Worm (Caenorhabditis elegans) whole organism, young adult: ENCODE measurements around the gene C54F6.6.

Experiments used
- F10E7.11 ChIP-seq: sonication (generic microtip); optimal IDR thresholded peaks from 2 replicates; lab custom pipeline; 2017; ENCODE audit warnings: mild to moderate bottlenecking, missing genetic modification characterization, moderate library complexity, missing compliant biosample characterization
- F39B2.1 ChIP-seq: fragments of 200-800 bp; sonication (Bioruptor generic); IDR thresholded peaks from 2 replicates; pipeline ENCODE4 v1.3.6; 2022; ENCODE audit warnings: missing genetic modification reagents, missing genetic modification characterization, missing compliant biosample characterization
- Y79H2A.3 ChIP-seq: fragments of 200-800 bp; sonication (Bioruptor generic); conservative IDR thresholded peaks from 2 replicates; pipeline ENCODE4 v1.3.6; 2022; ENCODE audit warnings: missing genetic modification reagents, missing genetic modification characterization, missing compliant biosample characterization
- ceh-91 ChIP-seq: fragments of 200-800 bp; sonication (Bioruptor generic); IDR thresholded peaks from 2 replicates; pipeline ENCODE4 v1.3.6; 2022; ENCODE audit warnings: missing genetic modification reagents, missing genetic modification characterization, missing compliant biosample characterization
- lag-1 ChIP-seq: fragments of 200-800 bp; sonication (Bioruptor generic); IDR thresholded peaks from 2 replicates; pipeline ENCODE4 v1.3.6; 2022; ENCODE audit warnings: missing genetic modification reagents, missing genetic modification characterization, missing compliant biosample characterization
- lin-35 ChIP-seq, 3 experiments: fragments of 150-350 bp in 2 of 3; sonication (generic microtip) in 1 of 3; optimal IDR thresholded peaks; 2 replicates each; lab custom pipeline; 2014 to 2018; ENCODE audit warnings: missing biosample characterization in 3 of 3, missing genetic modification characterization in 3 of 3, missing genetic modification reagents in 3 of 3
- lir-1 ChIP-seq: fragments of 200-800 bp; sonication (Bioruptor generic); conservative IDR thresholded peaks from 2 replicates; pipeline ENCODE4 v1.3.6; 2022; ENCODE audit warnings: missing genetic modification reagents, missing genetic modification characterization, missing compliant biosample characterization
- mel-28 ChIP-seq: sonication (generic microtip); optimal IDR thresholded peaks from 2 replicates; lab custom pipeline; 2016; ENCODE audit warnings: borderline replicate concordance, mild to moderate bottlenecking, missing genetic modification characterization, missing compliant biosample characterization
- nhr-90 ChIP-seq: sonication (generic microtip); optimal IDR thresholded peaks from 2 replicates; lab custom pipeline; 2016; ENCODE audit warnings: missing genotype, mild to moderate bottlenecking, missing genetic modification characterization, missing compliant biosample characterization
- snpc-1.3 ChIP-seq: sonication (generic microtip); optimal IDR thresholded peaks from 2 replicates; lab custom pipeline; 2017; ENCODE audit warnings: missing genetic modification characterization, mild to moderate bottlenecking, missing compliant biosample characterization, antibody characterized with exemption, moderate library complexity, missing genotype, missing genetic modification reagents; ENCODE audit not compliant: insufficient read depth
- tlf-1 ChIP-seq: fragments of 200-800 bp; sonication (Bioruptor generic); optimal IDR thresholded peaks from 2 replicates; lab custom pipeline; 2018; ENCODE audit warnings: mild to moderate bottlenecking, missing genetic modification characterization, missing compliant biosample characterization
- unc-130 ChIP-seq: sonication (generic microtip); optimal IDR thresholded peaks from 2 replicates; lab custom pipeline; 2016; ENCODE audit warnings: missing genetic modification reagents, missing genetic modification characterization, missing compliant biosample characterization
- ztf-18 ChIP-seq: sonication (generic microtip); optimal IDR thresholded peaks from 2 replicates; lab custom pipeline; 2016; ENCODE audit warnings: missing genotype, mild to moderate bottlenecking, missing genetic modification characterization, missing compliant biosample characterization

DNA sequence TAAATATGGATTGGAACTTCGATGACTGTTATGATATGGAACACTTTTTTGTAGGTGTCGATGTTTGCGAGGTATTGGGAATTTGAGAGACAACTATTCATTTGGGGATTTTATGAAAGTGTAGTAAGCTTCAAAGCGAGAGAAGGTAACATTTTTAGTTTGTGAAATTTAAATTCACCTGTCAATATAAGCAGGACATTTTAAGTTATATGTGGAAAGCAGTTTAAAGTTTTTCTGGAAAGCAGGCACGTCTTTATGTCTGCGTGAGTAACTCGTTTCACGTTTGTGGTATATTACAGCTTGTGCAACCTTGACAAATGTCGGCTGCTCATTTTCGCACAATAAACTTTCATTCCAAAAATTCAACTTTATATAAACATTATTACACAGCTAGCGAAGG is 19.2 kb upstream of the C54F6.6 start, which contains the start of gene srh-229:
- TF ChIP-seq snpc-1.3 (no peak), Y79H2A.3 (GFP tag; lab: Robert Waterston, UW) (no peak), ceh-91 (no peak), F10E7.11 (tag; lab: Kevin White, UChicago) (no peak), nhr-90 (tag; lab: Kevin White, UChicago) (no peak), lin-35 (GFP tag; optimal IDR thresholded peaks at IDR 0.05; lab: Kevin White, UChicago) (no peak), mel-28 (no peak), tlf-1 (no peak), F39B2.1 (no peak), lir-1 (no peak), unc-130 (GFP tag; lab: Kevin White, UChicago) (no peak), ztf-18 (tag; lab: Kevin White, UChicago) (no peak), lag-1 (GFP tag; lab: Robert Waterston, UW) (no peak)
